Worm (Caenorhabditis elegans) whole organism, young adult: Measurements from ENCODE around the gene tebp-2.
A peak's percentile ranks its signal among the peaks of the same experiment; 100 is the strongest.

Experiments used
- B0035.1 ChIP-seq: sonication (generic microtip); optimal IDR thresholded peaks from 2 replicates; lab custom pipeline; 2016; ENCODE audit warnings: missing genetic modification characterization, mild to moderate bottlenecking, missing compliant biosample characterization, missing genotype, missing genetic modification reagents
- B0336.3 ChIP-seq: fragments of 200-800 bp; sonication (Bioruptor generic); IDR thresholded peaks from 2 replicates; pipeline ENCODE4 v1.3.6; 2022; ENCODE audit warnings: missing genetic modification characterization, missing compliant biosample characterization
- C06A6.2 ChIP-seq: fragments of 200-800 bp; sonication (Bioruptor generic); conservative IDR thresholded peaks from 2 replicates; pipeline ENCODE4 v1.3.6; 2022; ENCODE audit warnings: missing genetic modification characterization, missing compliant biosample characterization
- F10E7.11 ChIP-seq: sonication (generic microtip); optimal IDR thresholded peaks from 2 replicates; lab custom pipeline; 2017; ENCODE audit warnings: mild to moderate bottlenecking, missing genetic modification characterization, moderate library complexity, missing compliant biosample characterization
- F23B12.7 ChIP-seq: sonication (generic microtip); optimal IDR thresholded peaks from 2 replicates; lab custom pipeline; 2017; ENCODE audit warnings: missing genetic modification characterization, mild to moderate bottlenecking, missing compliant biosample characterization, antibody characterized with exemption, moderate library complexity; ENCODE audit not compliant: insufficient read depth
- F49E8.2 ChIP-seq: sonication (generic microtip); optimal IDR thresholded peaks from 3 replicates; lab custom pipeline; 2017; ENCODE audit warnings: missing genetic modification characterization, mild to moderate bottlenecking, missing compliant biosample characterization, antibody characterized with exemption, moderate library complexity; ENCODE audit not compliant: insufficient read depth
- F55B11.4 ChIP-seq: sonication (generic microtip); optimal IDR thresholded peaks from 2 replicates; lab custom pipeline; 2016; ENCODE audit warnings: missing compliant biosample characterization, missing genetic modification characterization, borderline replicate concordance; ENCODE audit not compliant: insufficient read depth
- F57C9.4 ChIP-seq: sonication (generic microtip); optimal IDR thresholded peaks from 2 replicates; lab custom pipeline; 2017; ENCODE audit warnings: mild to moderate bottlenecking, missing genetic modification characterization, missing compliant biosample characterization
- K12H6.12 ChIP-seq: fragments of 200-800 bp; sonication (Bioruptor generic); optimal IDR thresholded peaks from 2 replicates; lab custom pipeline; 2018; ENCODE audit warnings: mild to moderate bottlenecking, missing genetic modification characterization, missing compliant biosample characterization
- Y53F4B.3 ChIP-seq: fragments of 200-800 bp; sonication (Bioruptor generic); IDR thresholded peaks from 2 replicates; pipeline ENCODE4 v1.3.6; 2022; ENCODE audit warnings: missing genetic modification reagents, missing genetic modification characterization, missing compliant biosample characterization
- Y79H2A.3 ChIP-seq: fragments of 200-800 bp; sonication (Bioruptor generic); conservative IDR thresholded peaks from 2 replicates; pipeline ENCODE4 v1.3.6; 2022; ENCODE audit warnings: missing genetic modification reagents, missing genetic modification characterization, missing compliant biosample characterization
- Y95B8A.8 ChIP-seq: fragments of 200-800 bp; sonication (Bioruptor generic); IDR thresholded peaks from 2 replicates; pipeline ENCODE4 v1.3.6; 2022; ENCODE audit warnings: missing genetic modification reagents, missing genetic modification characterization, missing compliant biosample characterization
- akir-1 ChIP-seq: fragments of 200-800 bp; sonication (Bioruptor generic); optimal IDR thresholded peaks from 2 replicates; lab custom pipeline; 2018; ENCODE audit warnings: mild to moderate bottlenecking, missing genetic modification characterization, moderate library complexity, missing compliant biosample characterization
- atf-7 ChIP-seq: sonication (generic microtip); optimal IDR thresholded peaks from 2 replicates; lab custom pipeline; 2017; ENCODE audit warnings: mild to moderate bottlenecking, missing genetic modification characterization, missing compliant biosample characterization
- attf-5 ChIP-seq: fragments of 200-800 bp; sonication (Bioruptor generic); optimal IDR thresholded peaks from 2 replicates; lab custom pipeline; 2018; ENCODE audit warnings: mild to moderate bottlenecking, missing genetic modification characterization, missing compliant biosample characterization
- bed-1 ChIP-seq: fragments of 200-800 bp; sonication (Bioruptor generic); IDR thresholded peaks from 2 replicates; pipeline ENCODE4 v1.3.6; 2022; ENCODE audit warnings: missing genetic modification reagents, missing genetic modification characterization, missing compliant biosample characterization
- cebp-1 ChIP-seq, 2 experiments: fragments of 200-800 bp in 1 of 2; sonication (Bioruptor generic) in 1 of 2; sonication (generic microtip) in 1 of 2; IDR thresholded peaks in 1 of 2; optimal IDR thresholded peaks in 1 of 2; 2 replicates each; pipeline versions ENCODE4 v1.3.6 to Lab custom; 2017 to 2022; ENCODE audit warnings: missing compliant biosample characterization in 2 of 2, missing genetic modification characterization in 2 of 2, mild to moderate bottlenecking in 1 of 2, missing genetic modification reagents in 1 of 2, moderate library complexity in 1 of 2
- ceh-27 ChIP-seq: fragments of 200-800 bp; sonication (Bioruptor generic); optimal IDR thresholded peaks from 2 replicates; lab custom pipeline; 2018; ENCODE audit warnings: mild to moderate bottlenecking, missing genetic modification characterization, moderate library complexity, missing compliant biosample characterization
- ceh-40 ChIP-seq: fragments of 200-800 bp; sonication (Bioruptor generic); IDR thresholded peaks from 2 replicates; pipeline ENCODE4 v1.3.6; 2022; ENCODE audit warnings: missing genetic modification characterization, missing compliant biosample characterization
- ceh-58 ChIP-seq: fragments of 200-800 bp; sonication (Bioruptor generic); IDR thresholded peaks from 2 replicates; pipeline ENCODE4 v1.3.6; 2022; ENCODE audit warnings: missing genetic modification characterization, missing compliant biosample characterization
- ceh-79 ChIP-seq: sonication (generic microtip); optimal IDR thresholded peaks from 2 replicates; lab custom pipeline; 2017; ENCODE audit warnings: mild to moderate bottlenecking, missing genetic modification characterization, missing compliant biosample characterization
- die-1 ChIP-seq: sonication (generic microtip); optimal IDR thresholded peaks from 2 replicates; lab custom pipeline; 2016; ENCODE audit warnings: missing genotype, mild to moderate bottlenecking, missing genetic modification characterization, missing compliant biosample characterization
- dpff-1 ChIP-seq: sonication (generic microtip); optimal IDR thresholded peaks from 2 replicates; lab custom pipeline; 2017; ENCODE audit warnings: mild to moderate bottlenecking, missing genetic modification characterization, missing compliant biosample characterization
- ekl-4 ChIP-seq: fragments of 200-800 bp; sonication (Bioruptor generic); IDR thresholded peaks from 2 replicates; pipeline ENCODE4 v1.3.6; 2022; ENCODE audit warnings: missing genetic modification reagents, missing genetic modification characterization, missing compliant biosample characterization
- gei-17 ChIP-seq: fragments of 200-800 bp; sonication (Bioruptor generic); optimal IDR thresholded peaks from 2 replicates; lab custom pipeline; 2018; ENCODE audit warnings: mild to moderate bottlenecking, missing genetic modification characterization, missing compliant biosample characterization
- hlh-12 ChIP-seq: sonication (generic microtip); optimal IDR thresholded peaks from 2 replicates; lab custom pipeline; 2016; ENCODE audit warnings: missing genetic modification characterization, missing compliant biosample characterization
- hsf-1 ChIP-seq: fragments of 200-800 bp; sonication (Bioruptor generic); IDR thresholded peaks from 2 replicates; pipeline ENCODE4 v1.3.6; 2022; ENCODE audit warnings: missing genetic modification reagents, missing genetic modification characterization, missing compliant biosample characterization
- lag-1 ChIP-seq: fragments of 200-800 bp; sonication (Bioruptor generic); IDR thresholded peaks from 2 replicates; pipeline ENCODE4 v1.3.6; 2022; ENCODE audit warnings: missing genetic modification reagents, missing genetic modification characterization, missing compliant biosample characterization
- let-526 ChIP-seq: fragments of 200-800 bp; sonication (Bioruptor generic); IDR thresholded peaks from 2 replicates; pipeline ENCODE4 v1.3.6; 2022; ENCODE audit warnings: missing genetic modification reagents, missing genetic modification characterization, missing compliant biosample characterization
- lin-26 ChIP-seq: fragments of 200-800 bp; sonication (Bioruptor generic); IDR thresholded peaks from 2 replicates; pipeline ENCODE4 v1.3.6; 2022; ENCODE audit warnings: missing genetic modification reagents, missing genetic modification characterization, missing compliant biosample characterization
- lin-35 ChIP-seq, 3 experiments: fragments of 150-350 bp in 2 of 3; sonication (generic microtip) in 1 of 3; optimal IDR thresholded peaks; 2 replicates each; lab custom pipeline; 2014 to 2018; ENCODE audit warnings: missing biosample characterization in 3 of 3, missing genetic modification characterization in 3 of 3, missing genetic modification reagents in 3 of 3
- madf-10 ChIP-seq: sonication (generic microtip); optimal IDR thresholded peaks from 2 replicates; lab custom pipeline; 2016; ENCODE audit warnings: mild to moderate bottlenecking, missing genetic modification characterization, missing compliant biosample characterization
- madf-3 ChIP-seq: fragments of 200-800 bp; sonication (Bioruptor generic); IDR thresholded peaks from 2 replicates; pipeline ENCODE4 v1.3.6; 2022; ENCODE audit warnings: missing genetic modification reagents, missing genetic modification characterization, missing compliant biosample characterization
- madf-8 ChIP-seq: fragments of 200-800 bp; sonication (Bioruptor generic); conservative IDR thresholded peaks from 2 replicates; pipeline ENCODE4 v1.3.6; 2022; ENCODE audit warnings: missing genetic modification reagents, missing genetic modification characterization, missing compliant biosample characterization
- mes-4 ChIP-seq: sonication (generic microtip); optimal IDR thresholded peaks from 2 replicates; lab custom pipeline; 2016; ENCODE audit warnings: missing genotype, missing genetic modification characterization, missing compliant biosample characterization
- nhr-120 ChIP-seq: fragments of 200-800 bp; sonication (Bioruptor generic); IDR thresholded peaks from 2 replicates; pipeline ENCODE4 v1.3.6; 2022; ENCODE audit warnings: missing genetic modification characterization, missing compliant biosample characterization
- nhr-80 ChIP-seq: sonication (generic microtip); optimal IDR thresholded peaks from 2 replicates; lab custom pipeline; 2016; ENCODE audit warnings: missing genetic modification characterization, missing compliant biosample characterization
- nhr-90 ChIP-seq: sonication (generic microtip); optimal IDR thresholded peaks from 2 replicates; lab custom pipeline; 2016; ENCODE audit warnings: missing genotype, mild to moderate bottlenecking, missing genetic modification characterization, missing compliant biosample characterization
- pha-4 ChIP-seq: fragments of 150-350 bp; sonication (generic microtip); optimal IDR thresholded peaks from 2 replicates; lab custom pipeline; 2014; ENCODE audit warnings: missing biosample characterization, missing genetic modification reagents, missing genetic modification characterization
- repo-1 ChIP-seq: sonication (generic microtip); optimal IDR thresholded peaks from 2 replicates; lab custom pipeline; 2017; ENCODE audit warnings: mild to moderate bottlenecking, missing genetic modification characterization, missing compliant biosample characterization
- somi-1 ChIP-seq: fragments of 200-800 bp; sonication (Bioruptor generic); optimal IDR thresholded peaks from 2 replicates; lab custom pipeline; 2018; ENCODE audit warnings: mild to moderate bottlenecking, missing genetic modification characterization, missing compliant biosample characterization
- sptf-2 ChIP-seq: fragments of 200-800 bp; sonication (Bioruptor generic); optimal IDR thresholded peaks from 2 replicates; lab custom pipeline; 2018; ENCODE audit warnings: mild to moderate bottlenecking, missing genetic modification characterization, missing compliant biosample characterization
- tbp1 ChIP-seq: fragments of 200-800 bp; sonication (Bioruptor generic); optimal IDR thresholded peaks from 2 replicates; lab custom pipeline; 2018; ENCODE audit warnings: mild to moderate bottlenecking, missing genetic modification characterization, missing compliant biosample characterization
- tlf-1 ChIP-seq: fragments of 200-800 bp; sonication (Bioruptor generic); optimal IDR thresholded peaks from 2 replicates; lab custom pipeline; 2018; ENCODE audit warnings: mild to moderate bottlenecking, missing genetic modification characterization, missing compliant biosample characterization
- ztf-22 ChIP-seq: fragments of 200-800 bp; sonication (Bioruptor generic); optimal IDR thresholded peaks from 2 replicates; lab custom pipeline; 2018; ENCODE audit warnings: mild to moderate bottlenecking, missing genetic modification characterization, moderate library complexity, missing compliant biosample characterization
- ztf-26 ChIP-seq: sonication (generic microtip); optimal IDR thresholded peaks from 2 replicates; lab custom pipeline; 2017; ENCODE audit warnings: missing genetic modification characterization, missing compliant biosample characterization
- ztf-6 ChIP-seq: fragments of 200-800 bp; sonication (Bioruptor generic); IDR thresholded peaks from 2 replicates; pipeline ENCODE4 v1.3.6; 2022; ENCODE audit warnings: missing genetic modification reagents, missing genetic modification characterization, missing compliant biosample characterization

tebp-2 gene

ce11 chrIV:5590120-5590519 lies 48.7 kb downstream of the tebp-2 start (continued):
- TF ChIP-seq lag-1 (GFP tag; lab: Robert Waterston, UW) (no peak), B0035.1 (no peak), tlf-1 (GFP tag; lab: Kevin White, UChicago) (no peak), attf-5 (GFP tag; lab: Kevin White, UChicago) (no peak), F55B11.4 (no peak), akir-1 (GFP tag; lab: Kevin White, UChicago) (no peak), ztf-26 (tag; lab: Kevin White, UChicago) (no peak), K12H6.12 (no peak), F49E8.2 (no peak), Y79H2A.3 (GFP tag; lab: Robert Waterston, UW) (no peak), dpff-1 (no peak), F57C9.4 (tag; lab: Kevin White, UChicago) (no peak), madf-10 (tag; lab: Kevin White, UChicago) (peak; percentile 17), bed-1 (GFP tag; lab: Robert Waterston, UW) (no peak), sptf-2 (GFP tag; lab: Kevin White, UChicago) (no peak), madf-8 (GFP tag; lab: Robert Waterston, UW) (no peak), nhr-120 (GFP tag; lab: Robert Waterston, UW) (no peak), madf-3 (GFP tag; lab: Robert Waterston, UW) (no peak)

- peak; percentile 72 for TF ChIP-seq nhr-90 (tag; lab: Kevin White, UChicago)
- peak in 1 of 3 experiments; percentile 2 for TF ChIP-seq lin-35 (GFP tag; optimal IDR thresholded peaks at IDR 0.05; lab: Kevin White, UChicago)
- peak; percentile 97 for TF ChIP-seq somi-1
- peak; percentile 95 for TF ChIP-seq ztf-22 (GFP tag; lab: Kevin White, UChicago)
- TF ChIP-seq madf-3 (GFP tag; lab: Robert Waterston, UW), result peak; percentile 52; the same call in 1 of the 2 replicates
- TF ChIP-seq Y53F4B.3 (GFP tag; lab: Robert Waterston, UW), result no peak
- peak; percentile 83 for TF ChIP-seq ztf-26 (tag; lab: Kevin White, UChicago)
- peak; percentile 87 for TF ChIP-seq pha-4 (tag; lab: Kevin White, UChicago)
- TF ChIP-seq C06A6.2 (GFP tag; lab: Robert Waterston, UW), result peak; percentile 77
- TF ChIP-seq mes-4 (tag; lab: Kevin White, UChicago), result no peak
- no peak for TF ChIP-seq hlh-12 (tag; lab: Kevin White, UChicago)
- TF ChIP-seq nhr-80 (tag; lab: Kevin White, UChicago), result peak; percentile 94
- TF ChIP-seq ceh-58 (GFP tag; lab: Robert Waterston, UW), result no peak
- TF ChIP-seq F10E7.11 (tag; lab: Kevin White, UChicago), result no peak
- TF ChIP-seq gei-17 (GFP tag; lab: Kevin White, UChicago), result no peak
- peak; percentile 50 for TF ChIP-seq F23B12.7 (tag; lab: Kevin White, UChicago)
- peak; percentile 41 for TF ChIP-seq K12H6.12
- TF ChIP-seq ekl-4 (GFP tag; lab: Robert Waterston, UW), result 0 out of 2 replicates have a peak, but pooled peaks have one; percentile 35
- no peak for TF ChIP-seq F49E8.2
- no peak for TF ChIP-seq die-1 (tag; lab: Kevin White, UChicago)
- no peak for TF ChIP-seq ceh-79 (tag; lab: Kevin White, UChicago)
- TF ChIP-seq let-526, result peak; percentile 68; the same call in 1 of the 2 replicates
- peak; percentile 85 for TF ChIP-seq B0336.3
- TF ChIP-seq atf-7, result peak; percentile 92
- TF ChIP-seq Y95B8A.8 (GFP tag; lab: Robert Waterston, UW), result peak; percentile 73; the same call in 1 of the 2 replicates
- peak; percentile 67 for TF ChIP-seq lin-26
- TF ChIP-seq ztf-6 (GFP tag; lab: Robert Waterston, UW), result no peak
- peak; percentile 51 for TF ChIP-seq tbp1 (GFP tag; lab: Kevin White, UChicago)
- TF ChIP-seq ceh-40, result 0 out of 2 replicates have a peak, but pooled peaks have one; percentile 3
- peak; percentile 13 for TF ChIP-seq repo-1 (tag; lab: Kevin White, UChicago)
- TF ChIP-seq ceh-27 (GFP tag; lab: Kevin White, UChicago), result peak; percentile 76
- TF ChIP-seq hsf-1 (GFP tag; lab: Robert Waterston, UW), result 0 out of 2 replicates have a peak, but pooled peaks have one; percentile 28
- TF ChIP-seq cebp-1 (GFP tag; IDR thresholded peaks at IDR 0.05; lab: Robert Waterston, UW), result peak; percentile 60
- peak; percentile 79 for TF ChIP-seq cebp-1 (tag; optimal IDR thresholded peaks at IDR 0.05; lab: Kevin White, UChicago)
- TF ChIP-seq attf-5 (GFP tag; lab: Kevin White, UChicago), result peak; percentile 83
- TF ChIP-seq madf-10 (tag; lab: Kevin White, UChicago), result peak; percentile 61
Measured at ce11 chrIV:5591134-5591533, 49.7 kb downstream of the tebp-2 start.
